Fruit fly (Drosophila melanogaster) whole organism, embryonic: Measurements from ENCODE around the gene mRpL17.

ENCODE experiments used
- CG10321 ChIP-seq: fragments of 200-800 bp; sonication (Bioruptor generic); IDR thresholded peaks from 2 replicates; pipeline ENCODE4 v1.3.6; 2022; ENCODE audit warnings: missing biosample characterization, missing genetic modification characterization
- H15 ChIP-seq: fragments of 200-800 bp; sonication (Bioruptor generic); IDR thresholded peaks from 3 replicates; pipeline ENCODE4 v1.3.6; 2022; ENCODE audit warnings: missing biosample characterization, missing genetic modification characterization
- emc ChIP-seq: fragments of 200-800 bp; sonication (Bioruptor generic); optimal IDR thresholded peaks from 2 replicates; lab custom pipeline; 2016; ENCODE audit warnings: missing biosample characterization, missing genetic modification characterization
- org-1 ChIP-seq: fragments of 200-800 bp; sonication (Bioruptor generic); optimal IDR thresholded peaks from 2 replicates; lab custom pipeline; 2017; ENCODE audit warnings: missing biosample characterization, missing genetic modification characterization
- zen2 ChIP-seq: fragments of 200-800 bp; sonication (Bioruptor generic); IDR thresholded peaks from 3 replicates; pipeline ENCODE4 v1.3.6; 2022; ENCODE audit warnings: missing biosample characterization, missing genetic modification characterization; ENCODE audit not compliant: partially characterized antibody

- TF ChIP-seq H15 (GFP tag; lab: Robert Waterston, UW) = no peak
- no peak for TF ChIP-seq org-1 (GFP tag; lab: Kevin White, UChicago)
- no peak for TF ChIP-seq zen2 (GFP tag; lab: Robert Waterston, UW)
- TF ChIP-seq CG10321 (GFP tag; lab: Robert Waterston, UW) = no peak
- no peak for TF ChIP-seq emc (GFP tag; lab: Kevin White, UChicago)
Observed at dm6 chr3L:291583-292145, 27.1 kb downstream of the mRpL17 start.
